Worm (Caenorhabditis elegans) whole organism, early embryonic: ENCODE results near the gene str-182.

Source experiments
- ama-1 ChIP-seq: fragments of 150-350 bp; optimal IDR thresholded peaks from 2 replicates; lab custom pipeline; 2014
- flt-1 ChIP-seq: fragments of 200-800 bp; sonication (Bioruptor generic); IDR thresholded peaks from 2 replicates; pipeline ENCODE4 v1.3.6; 2022; ENCODE audit warnings: missing genetic modification characterization, missing compliant biosample characterization
- sea-1 ChIP-seq: fragments of 200-800 bp; sonication (Bioruptor generic); conservative IDR thresholded peaks from 2 replicates; pipeline ENCODE4 v1.3.6; 2022; ENCODE audit warnings: missing genetic modification characterization, missing compliant biosample characterization
- tbx-37 ChIP-seq: fragments of 200-800 bp; sonication (Bioruptor generic); conservative IDR thresholded peaks from 2 replicates; pipeline ENCODE4 v1.3.6; 2022; ENCODE audit warnings: missing genetic modification reagents, missing genetic modification characterization, missing compliant biosample characterization

DNA sequence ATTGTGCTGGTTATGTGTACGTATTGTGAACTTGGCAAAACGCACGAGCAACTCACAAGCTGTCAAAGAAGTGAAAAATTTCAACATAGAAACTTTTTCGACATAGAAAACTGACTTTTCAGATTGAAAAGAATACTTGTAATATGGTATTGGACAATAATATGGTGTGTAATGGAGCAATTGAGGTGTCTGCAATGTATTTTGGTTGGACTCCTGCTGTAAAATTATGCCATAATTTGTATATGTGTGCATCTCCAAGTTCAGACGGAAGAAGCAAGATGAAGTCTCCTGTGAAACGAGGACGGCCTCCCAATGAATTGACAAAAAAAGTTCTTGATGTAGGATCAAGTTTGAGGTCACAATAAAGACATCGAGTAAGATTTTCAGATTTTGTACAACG lies 49.4 kb downstream of the str-182 start:
- TF ChIP-seq flt-1 (no peak), ama-1 (lab: Kevin White, UChicago) (no peak), tbx-37 (GFP tag; lab: Robert Waterston, UW) (no peak), sea-1 (GFP tag; lab: Robert Waterston, UW) (no peak)
